Worm (Caenorhabditis elegans) whole organism, midembryonic: ENCODE data around the gene rbr-2.

Experiments
- cog-1 ChIP-seq: sonication (generic microtip); optimal IDR thresholded peaks from 2 replicates; lab custom pipeline; 2016; ENCODE audit warnings: missing genetic modification characterization, missing compliant biosample characterization
- flt-1 ChIP-seq: fragments of 200-800 bp; sonication (Bioruptor generic); IDR thresholded peaks from 2 replicates; pipeline ENCODE4 v1.3.6; 2022; ENCODE audit warnings: missing genetic modification characterization, missing compliant biosample characterization
- klf-2 ChIP-seq: fragments of 200-800 bp; sonication (Bioruptor generic); conservative IDR thresholded peaks from 2 replicates; pipeline ENCODE4 v1.3.6; 2022; ENCODE audit warnings: missing genetic modification reagents, missing genetic modification characterization, missing compliant biosample characterization
- med-1 ChIP-seq: sonication (generic microtip); optimal IDR thresholded peaks from 2 replicates; lab custom pipeline; 2017; ENCODE audit warnings: missing genetic modification characterization, mild to moderate bottlenecking, missing compliant biosample characterization, antibody characterized with exemption, missing genetic modification reagents; ENCODE audit not compliant: insufficient read depth
- ref-1 ChIP-seq: fragments of 200-800 bp; sonication (Bioruptor generic); conservative IDR thresholded peaks from 2 replicates; pipeline ENCODE4 v1.3.6; 2022; ENCODE audit warnings: missing genetic modification reagents, missing genetic modification characterization, missing compliant biosample characterization
- tab-1 ChIP-seq: fragments of 200-800 bp; sonication (Bioruptor generic); IDR thresholded peaks from 2 replicates; pipeline ENCODE4 v1.3.6; 2022; ENCODE audit warnings: missing genetic modification characterization, missing compliant biosample characterization

DNA sequence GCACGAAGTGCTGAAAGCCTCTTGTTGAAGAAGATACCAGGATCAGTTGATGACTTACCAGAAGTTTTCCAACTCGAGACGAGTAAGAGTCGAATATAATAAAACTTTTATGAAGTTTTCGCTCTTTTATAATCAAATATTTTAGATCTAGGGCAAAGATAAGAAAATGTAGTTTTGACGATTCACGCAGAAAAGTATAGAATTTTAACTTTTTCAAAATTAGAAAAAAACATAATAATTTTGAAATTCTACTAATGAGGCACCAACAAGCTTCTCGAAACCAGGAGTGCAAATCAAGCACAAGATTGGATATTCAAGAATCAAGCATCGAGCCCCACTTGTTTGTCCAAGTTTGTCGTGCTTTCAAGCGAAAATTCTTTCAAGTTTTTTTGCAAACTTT is 28.9 kb downstream of the rbr-2 start, which contains the start of gene Y69E1A.1:
- TF ChIP-seq klf-2 (GFP tag; lab: Robert Waterston, UW), result no peak
- TF ChIP-seq ref-1, result no peak
- no peak for TF ChIP-seq cog-1 (tag; lab: Kevin White, UChicago)
- no peak for TF ChIP-seq med-1 (GFP tag; lab: Kevin White, UChicago)
- no peak for TF ChIP-seq tab-1 (GFP tag; lab: Robert Waterston, UW)
- TF ChIP-seq flt-1, result no peak
